Worm (Caenorhabditis elegans) whole organism, midembryonic: ENCODE results near the gene ccch-5.

ENCODE experiments used
- cog-1 ChIP-seq: sonication (generic microtip); optimal IDR thresholded peaks from 2 replicates; lab custom pipeline; 2016; ENCODE audit warnings: missing genetic modification characterization, missing compliant biosample characterization
- med-1 ChIP-seq: sonication (generic microtip); optimal IDR thresholded peaks from 2 replicates; lab custom pipeline; 2017; ENCODE audit warnings: missing genetic modification characterization, mild to moderate bottlenecking, missing compliant biosample characterization, antibody characterized with exemption, missing genetic modification reagents; ENCODE audit not compliant: insufficient read depth
- ref-1 ChIP-seq: fragments of 200-800 bp; sonication (Bioruptor generic); conservative IDR thresholded peaks from 2 replicates; pipeline ENCODE4 v1.3.6; 2022; ENCODE audit warnings: missing genetic modification reagents, missing genetic modification characterization, missing compliant biosample characterization

DNA sequence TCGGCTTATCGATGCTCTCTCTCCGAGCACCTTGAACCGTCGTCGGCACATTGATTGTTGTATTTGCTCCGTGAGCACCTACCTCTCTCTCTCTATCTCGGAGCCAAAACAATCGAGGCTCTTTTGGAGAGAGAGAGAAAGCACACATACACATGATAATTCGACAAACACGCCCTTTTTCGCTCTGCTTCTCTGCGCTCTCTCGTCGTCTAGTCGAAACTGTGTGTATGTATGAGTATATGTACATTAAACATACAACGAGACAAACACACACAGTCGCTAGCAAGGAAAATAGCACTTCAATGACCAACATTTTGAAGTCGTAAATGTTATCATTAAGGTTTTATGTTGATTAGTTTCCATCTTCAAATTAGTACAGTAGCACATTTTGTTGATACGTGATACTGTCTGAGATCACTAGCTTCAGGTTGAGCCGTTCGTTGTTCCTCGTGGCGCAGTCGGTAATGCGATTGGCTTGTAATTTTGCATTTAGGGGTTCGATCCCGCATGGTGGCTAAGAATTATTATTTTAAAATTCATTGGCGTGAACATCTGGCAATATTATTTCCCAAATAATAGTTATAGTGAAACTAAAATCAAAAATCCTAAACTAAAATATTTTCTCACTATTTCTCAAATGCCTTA, 44.4 kb upstream of the ccch-5 start:
- TF ChIP-seq med-1 (GFP tag; lab: Kevin White, UChicago) (no peak), ref-1 (GFP tag; lab: Robert Waterston, UW) (no peak), cog-1 (tag; lab: Kevin White, UChicago) (peak; percentile 40)
